Worm (Caenorhabditis elegans) whole organism, mixed stage, embryonic: ENCODE results near the gene T12A2.3.
A peak's percentile ranks its signal among the peaks of the same experiment; 100 is the strongest.

ENCODE experiments used
- M03D4.4 ChIP-seq: sonication (generic microtip); optimal IDR thresholded peaks from 2 replicates; lab custom pipeline; 2017; ENCODE audit warnings: mild to moderate bottlenecking, missing genetic modification characterization, missing compliant biosample characterization
- bed-3 ChIP-seq: fragments of 200-800 bp; sonication (Bioruptor generic); optimal IDR thresholded peaks from 3 replicates; lab custom pipeline; 2018; ENCODE audit warnings: mild to moderate bottlenecking, missing genetic modification characterization, moderate library complexity, missing compliant biosample characterization
- blmp-1 ChIP-seq: fragments of 150-350 bp; optimal IDR thresholded peaks from 2 replicates; lab custom pipeline; 2014; ENCODE audit warnings: missing biosample characterization, missing genetic modification characterization
- ceh-39 ChIP-seq: fragments of 150-350 bp; optimal IDR thresholded peaks from 2 replicates; lab custom pipeline; 2014; ENCODE audit warnings: missing biosample characterization, missing genetic modification characterization
- ceh-43 ChIP-seq: fragments of 200-800 bp; sonication (Bioruptor generic); optimal IDR thresholded peaks from 2 replicates; lab custom pipeline; 2018; ENCODE audit warnings: mild to moderate bottlenecking, missing genetic modification characterization, moderate library complexity, missing compliant biosample characterization
- ces-1 ChIP-seq: fragments of 150-350 bp; optimal IDR thresholded peaks from 2 replicates; lab custom pipeline; 2014; ENCODE audit warnings: missing biosample characterization, missing genetic modification reagents, missing genetic modification characterization
- cnd-1 ChIP-seq: fragments of 200-800 bp; sonication (Bioruptor generic); optimal IDR thresholded peaks from 2 replicates; lab custom pipeline; 2018; ENCODE audit warnings: mild to moderate bottlenecking, missing genetic modification characterization, missing compliant biosample characterization
- drap-1 ChIP-seq: fragments of 200-800 bp; sonication (Bioruptor generic); optimal IDR thresholded peaks from 3 replicates; lab custom pipeline; 2018; ENCODE audit warnings: mild to moderate bottlenecking, missing genetic modification characterization, missing compliant biosample characterization
- elt-1 ChIP-seq: sonication (generic microtip); optimal IDR thresholded peaks from 2 replicates; lab custom pipeline; 2017; ENCODE audit warnings: missing genetic modification characterization, mild to moderate bottlenecking, missing compliant biosample characterization, antibody characterized with exemption, moderate library complexity, borderline replicate concordance; ENCODE audit not compliant: insufficient read depth
- flh-1 ChIP-seq: fragments of 200-800 bp; sonication (Bioruptor generic); optimal IDR thresholded peaks from 2 replicates; lab custom pipeline; 2018; ENCODE audit warnings: mild to moderate bottlenecking, missing genetic modification characterization, moderate library complexity, missing compliant biosample characterization
- ham-2 ChIP-seq: fragments of 200-800 bp; sonication (Bioruptor generic); optimal IDR thresholded peaks from 2 replicates; lab custom pipeline; 2018; ENCODE audit warnings: mild to moderate bottlenecking, missing genetic modification characterization, missing compliant biosample characterization
- hlh-1 ChIP-seq: fragments of 150-350 bp; optimal IDR thresholded peaks from 2 replicates; lab custom pipeline; 2014; ENCODE audit warnings: missing biosample characterization, missing genetic modification reagents, missing genetic modification characterization
- lin-13 ChIP-seq: fragments of 150-350 bp; optimal IDR thresholded peaks from 2 replicates; lab custom pipeline; 2014; ENCODE audit warnings: missing biosample characterization, missing genetic modification characterization
- lin-32 ChIP-seq: fragments of 200-800 bp; sonication (Bioruptor generic); optimal IDR thresholded peaks from 2 replicates; lab custom pipeline; 2018; ENCODE audit warnings: mild to moderate bottlenecking, missing genetic modification characterization, missing compliant biosample characterization
- lsy-2 ChIP-seq: fragments of 150-350 bp; optimal IDR thresholded peaks from 2 replicates; lab custom pipeline; 2014; ENCODE audit warnings: missing biosample characterization, missing genetic modification characterization
- mab-5 ChIP-seq: fragments of 150-350 bp; optimal IDR thresholded peaks from 2 replicates; lab custom pipeline; 2014; ENCODE audit warnings: missing biosample characterization, missing genetic modification characterization
- mep-1 ChIP-seq: fragments of 150-350 bp; optimal IDR thresholded peaks from 2 replicates; lab custom pipeline; 2017; ENCODE audit warnings: missing biosample characterization, missing genetic modification reagents, missing genetic modification characterization, inconsistent platforms
- mls-2 ChIP-seq: sonication (generic microtip); optimal IDR thresholded peaks from 2 replicates; lab custom pipeline; 2016; ENCODE audit warnings: mild to moderate bottlenecking, missing genetic modification characterization, moderate library complexity, missing compliant biosample characterization
- nhr-12 ChIP-seq: fragments of 150-350 bp; optimal IDR thresholded peaks from 2 replicates; lab custom pipeline; 2014; ENCODE audit warnings: missing biosample characterization, missing genetic modification characterization
- nhr-2 ChIP-seq: fragments of 150-350 bp; optimal IDR thresholded peaks from 2 replicates; lab custom pipeline; 2014; ENCODE audit warnings: missing biosample characterization, missing genetic modification characterization
- nhr-237 ChIP-seq: fragments of 150-350 bp; optimal IDR thresholded peaks from 2 replicates; lab custom pipeline; 2014; ENCODE audit warnings: missing biosample characterization, missing genetic modification characterization
- nhr-76 ChIP-seq: sonication (generic microtip); optimal IDR thresholded peaks from 2 replicates; lab custom pipeline; 2017; ENCODE audit warnings: missing biosample characterization, missing genetic modification characterization
- pha-4 ChIP-seq: fragments of 150-350 bp; optimal IDR thresholded peaks from 2 replicates; lab custom pipeline; 2018; ENCODE audit warnings: missing biosample characterization, missing genetic modification reagents, missing genetic modification characterization
- sptf-1 ChIP-seq: sonication (generic microtip); optimal IDR thresholded peaks from 2 replicates; lab custom pipeline; 2017; ENCODE audit warnings: mild to moderate bottlenecking, missing genetic modification characterization, moderate library complexity, missing compliant biosample characterization
- tbx-8 ChIP-seq: fragments of 200-800 bp; sonication (Bioruptor generic); optimal IDR thresholded peaks from 2 replicates; lab custom pipeline; 2018; ENCODE audit warnings: mild to moderate bottlenecking, missing genetic modification characterization, moderate library complexity, missing compliant biosample characterization
- unc-120 ChIP-seq: sonication (generic microtip); optimal IDR thresholded peaks from 2 replicates; lab custom pipeline; 2017; ENCODE audit warnings: missing genetic modification characterization, missing compliant biosample characterization; ENCODE audit not compliant: poor library complexity, severe bottlenecking
- unc-39 ChIP-seq: fragments of 150-350 bp; optimal IDR thresholded peaks from 2 replicates; lab custom pipeline; 2014; ENCODE audit warnings: missing biosample characterization, missing genetic modification characterization
- unc-62 ChIP-seq: fragments of 150-350 bp; optimal IDR thresholded peaks from 2 replicates; lab custom pipeline; 2014; ENCODE audit warnings: missing biosample characterization, missing genetic modification reagents, missing genetic modification characterization
- zip-8 ChIP-seq: fragments of 150-350 bp; optimal IDR thresholded peaks from 2 replicates; lab custom pipeline; 2014; ENCODE audit warnings: missing biosample characterization, missing genetic modification characterization
- ztf-11 ChIP-seq: fragments of 150-350 bp; optimal IDR thresholded peaks from 2 replicates; lab custom pipeline; 2014; ENCODE audit warnings: missing biosample characterization, missing genetic modification characterization

T12A2.3 gene

DNA sequence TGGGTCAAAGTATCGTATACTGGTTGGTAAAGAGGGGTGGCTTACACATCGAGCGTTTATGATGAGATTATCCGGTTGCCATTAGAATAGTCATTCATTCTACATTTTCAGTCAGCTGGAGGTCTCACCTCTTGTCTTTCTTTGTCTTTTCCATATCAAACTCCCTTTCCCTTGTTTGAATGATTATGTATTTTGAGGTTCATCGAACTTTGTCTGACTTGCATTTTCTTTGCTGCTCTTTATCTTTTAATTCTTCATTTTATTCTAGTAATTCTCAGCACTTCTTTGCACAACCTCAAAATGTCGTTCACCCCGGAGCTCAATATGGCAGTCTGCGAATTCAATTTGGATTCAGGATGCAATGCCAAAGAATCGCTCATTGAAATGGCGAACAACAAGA, at the start of gene T12A2.3:
Gene T12A2.3, plus strand, starts transcription at position 301 of the 400 bp plus-strand sequence.
- TF ChIP-seq sptf-1: no peak
- TF ChIP-seq lin-13 (tag; lab: Kevin White, UChicago): no peak
- TF ChIP-seq flh-1 (GFP tag; lab: Kevin White, UChicago): no peak
- TF ChIP-seq hlh-1 (tag; lab: Kevin White, UChicago): no peak
- TF ChIP-seq unc-120 (tag; lab: Kevin White, UChicago): no peak
- no peak for TF ChIP-seq mab-5 (tag; lab: Kevin White, UChicago)
- no peak for TF ChIP-seq nhr-2 (tag; lab: Kevin White, UChicago)
- no peak for TF ChIP-seq nhr-12 (tag; lab: Kevin White, UChicago)
- TF ChIP-seq drap-1 (GFP tag; lab: Kevin White, UChicago): no peak
- TF ChIP-seq, all 35 proteins: peak for 0

DNA sequence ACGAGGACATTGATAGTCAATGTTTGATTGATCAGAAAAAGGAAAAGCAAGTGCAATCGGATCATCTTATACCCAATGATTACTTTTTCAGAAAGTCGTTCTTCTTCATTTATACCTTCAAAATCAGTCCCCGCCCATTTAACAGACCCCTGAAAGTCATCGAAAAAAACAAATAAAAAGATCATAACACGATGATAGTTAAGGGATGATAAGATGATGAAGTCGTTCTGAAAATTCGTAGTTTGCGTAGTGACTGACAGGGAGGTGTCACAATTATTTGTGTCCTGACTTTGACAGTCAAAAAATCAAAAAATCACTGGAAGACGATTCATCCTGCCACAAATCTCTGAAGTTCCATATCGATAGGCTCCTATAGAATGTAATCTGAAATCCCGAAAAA, 46.1 kb upstream of the T12A2.3 start, which contains the start of gene ugt-66:
Gene ugt-66, minus strand, starts transcription at position 101 of the 400 bp plus-strand sequence.
- TF ChIP-seq cnd-1 (tag; lab: Kevin White, UChicago): no peak
- no peak for TF ChIP-seq ceh-39 (tag; lab: Kevin White, UChicago)
- no peak for TF ChIP-seq ztf-11 (tag; lab: Kevin White, UChicago)
- no peak for TF ChIP-seq M03D4.4 (tag; lab: Kevin White, UChicago)
- no peak for TF ChIP-seq lin-32 (GFP tag; lab: Kevin White, UChicago)
- TF ChIP-seq mls-2: no peak
- no peak for TF ChIP-seq nhr-76 (tag; lab: Kevin White, UChicago)
- no peak for TF ChIP-seq ham-2 (GFP tag; lab: Kevin White, UChicago)
- TF ChIP-seq nhr-12 (tag; lab: Kevin White, UChicago): no peak
- no peak for TF ChIP-seq pha-4 (tag; lab: Kevin White, UChicago)
- TF ChIP-seq hlh-1 (tag; lab: Kevin White, UChicago): no peak
- TF ChIP-seq ces-1 (GFP tag; lab: Kevin White, UChicago): no peak
- no peak for TF ChIP-seq unc-120 (tag; lab: Kevin White, UChicago)
- TF ChIP-seq nhr-2 (tag; lab: Kevin White, UChicago): no peak
- no peak for TF ChIP-seq lin-13 (tag; lab: Kevin White, UChicago)
- no peak for TF ChIP-seq unc-62 (GFP tag; lab: Kevin White, UChicago)
- no peak for TF ChIP-seq zip-8 (tag; lab: Kevin White, UChicago)
- TF ChIP-seq tbx-8 (GFP tag; lab: Kevin White, UChicago): no peak
- TF ChIP-seq drap-1 (GFP tag; lab: Kevin White, UChicago): no peak
- TF ChIP-seq unc-39: no peak

DNA sequence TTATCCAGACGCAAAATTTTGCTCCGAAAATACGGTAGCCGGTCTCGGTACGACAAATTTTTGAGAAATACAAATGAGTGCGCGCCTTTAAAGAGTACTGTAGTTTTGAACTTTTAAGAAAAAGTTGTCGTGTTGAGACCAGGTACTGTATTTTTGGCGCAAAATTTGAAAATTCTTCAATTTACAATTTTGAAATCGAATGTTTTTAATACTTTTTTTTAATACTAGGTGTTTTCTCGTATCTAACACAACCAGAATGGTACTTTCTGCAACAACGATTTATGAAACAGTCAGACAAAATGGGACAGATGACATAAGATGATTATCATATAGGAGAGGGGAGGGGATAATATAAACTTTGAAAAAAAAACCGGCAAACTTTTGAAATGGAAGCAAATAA, 44.9 kb upstream of the T12A2.3 start:
- TF ChIP-seq lin-32 (GFP tag; lab: Kevin White, UChicago) (no peak), mls-2 (no peak)

ce11 chrIII:6198378-6199234, 42.0 kb upstream of the T12A2.3 start, which contains the start of the genes C23G10.7 and rpn-2:
C23G10.7 (minus strand) TSS chrIII:6198414.
rpn-2 (plus strand) TSS chrIII:6199184.
- no peak for TF ChIP-seq nhr-12 (tag; lab: Kevin White, UChicago)
- TF ChIP-seq nhr-2 (tag; lab: Kevin White, UChicago): no peak
- no peak for TF ChIP-seq tbx-8 (GFP tag; lab: Kevin White, UChicago)
- TF ChIP-seq bed-3 (GFP tag; lab: Kevin White, UChicago): no peak
- no peak for TF ChIP-seq nhr-237 (tag; lab: Kevin White, UChicago)
- TF ChIP-seq unc-39: no peak
- no peak for TF ChIP-seq ces-1 (GFP tag; lab: Kevin White, UChicago)
- TF ChIP-seq mep-1 (tag; lab: Kevin White, UChicago): peak; percentile 34
- TF ChIP-seq lsy-2 (tag; lab: Kevin White, UChicago): peak; percentile 49
- no peak for TF ChIP-seq blmp-1
- TF ChIP-seq unc-120 (tag; lab: Kevin White, UChicago): peak; percentile 23

DNA sequence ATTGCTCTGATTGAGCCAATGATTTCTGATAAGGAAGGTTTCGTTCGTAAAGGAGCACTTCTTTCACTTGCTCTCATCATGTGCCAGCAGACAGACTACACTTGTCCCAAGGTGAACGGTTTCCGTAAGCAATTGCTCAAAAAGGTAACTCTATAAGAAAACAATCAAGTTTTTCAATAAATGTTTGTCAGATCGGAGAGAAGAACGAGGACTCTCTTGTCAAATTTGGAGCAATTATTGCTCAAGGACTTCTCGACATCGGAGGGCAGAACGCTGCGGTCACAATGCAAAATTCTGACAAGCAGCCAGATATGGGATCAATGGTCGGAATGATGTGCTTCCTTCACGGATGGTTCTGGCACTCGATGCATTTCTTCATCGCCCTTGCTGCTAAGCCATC, 39.3 kb upstream of the T12A2.3 start:
- TF ChIP-seq ceh-39 (tag; lab: Kevin White, UChicago): no peak
- TF ChIP-seq unc-120 (tag; lab: Kevin White, UChicago): no peak
- no peak for TF ChIP-seq sptf-1
- TF ChIP-seq ceh-43 (GFP tag; lab: Kevin White, UChicago): no peak
- no peak for TF ChIP-seq mep-1 (tag; lab: Kevin White, UChicago)
- TF ChIP-seq blmp-1: no peak
- TF ChIP-seq drap-1 (GFP tag; lab: Kevin White, UChicago): no peak
- no peak for TF ChIP-seq elt-1 (tag; lab: Kevin White, UChicago)
- no peak for TF ChIP-seq nhr-12 (tag; lab: Kevin White, UChicago)
- TF ChIP-seq tbx-8 (GFP tag; lab: Kevin White, UChicago): no peak
- TF ChIP-seq cnd-1 (tag; lab: Kevin White, UChicago): no peak
- TF ChIP-seq pha-4 (tag; lab: Kevin White, UChicago): no peak
- no peak for TF ChIP-seq lin-13 (tag; lab: Kevin White, UChicago)
- no peak for TF ChIP-seq bed-3 (GFP tag; lab: Kevin White, UChicago)
- no peak for TF ChIP-seq M03D4.4 (tag; lab: Kevin White, UChicago)
- no peak for TF ChIP-seq ztf-11 (tag; lab: Kevin White, UChicago)
